Worm (Caenorhabditis elegans): ENCODE data around the gene Y57A10C.9.

- TF ChIP-seq unc-86 (tag; optimal IDR thresholded peaks at IDR 0.05) (no peak), ceh-19 (GFP tag; optimal IDR thresholded peaks at IDR 0.05) (no peak), nfya-1 (tag; optimal IDR thresholded peaks at IDR 0.05) (no peak), fax-1 (tag; optimal IDR thresholded peaks at IDR 0.05) (no peak), ets-4 (tag; optimal IDR thresholded peaks at IDR 0.05) (no peak), pha-4 (tag; optimal IDR thresholded peaks at IDR 0.05) (no peak), sox-4 (tag; optimal IDR thresholded peaks at IDR 0.05) (no peak), rnt-1 (tag; optimal IDR thresholded peaks at IDR 0.05) (no peak), ceh-34 (tag; optimal IDR thresholded peaks at IDR 0.05) (no peak), fkh-10 (GFP tag; optimal IDR thresholded peaks at IDR 0.05) (no peak)
Observed at ce11 chrII:12462244-12462643, 23.9 kb upstream of the Y57A10C.9 start, which contains the start of gene F15A4.2.

All from whole organism, late embryonic.